Worm (Caenorhabditis elegans): ENCODE measurements around the gene ZK666.14.

The ZK666.14 gene

DNA sequence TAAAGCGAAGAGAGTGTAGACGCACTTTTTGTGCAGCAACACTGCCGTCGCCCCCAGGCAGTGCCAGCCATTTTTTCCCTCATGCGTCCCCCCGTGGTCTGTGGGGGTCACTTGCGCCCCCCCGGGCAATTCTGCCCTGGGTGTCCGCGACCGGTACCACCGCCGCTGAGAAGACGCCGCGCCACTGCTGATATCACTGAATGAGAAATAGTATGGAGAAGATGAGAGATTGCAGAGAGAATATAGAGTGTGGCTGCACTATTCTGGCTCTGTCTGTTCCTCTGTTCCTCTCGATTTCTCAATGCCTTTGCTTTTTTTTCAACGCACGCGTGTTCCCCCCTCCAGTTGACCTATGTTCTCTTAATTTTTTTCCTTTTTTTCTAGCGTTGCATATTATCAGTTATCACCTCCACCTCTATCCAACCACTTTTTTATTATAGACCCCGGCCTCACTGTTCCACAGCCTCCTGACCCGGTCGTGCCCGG lies 33.1 kb downstream of the ZK666.14 start, which contains the start of gene mab-10:
TSS of gene mab-10 (plus strand) at position 436 of the 486 bp plus-strand sequence.
- TF ChIP-seq aly-2 (tag; optimal IDR thresholded peaks at IDR 0.05) (no peak), nhr-23 (tag; optimal IDR thresholded peaks at IDR 0.05) (no peak), nfya-1 (tag; optimal IDR thresholded peaks at IDR 0.05; ENCODE audit: insufficient read depth) (peak; percentile 50), mdl-1 (tag; optimal IDR thresholded peaks at IDR 0.05) (peak; percentile 9), nhr-25 (tag; optimal IDR thresholded peaks at IDR 0.05) (peak; percentile 6), pha-4 (tag; optimal IDR thresholded peaks at IDR 0.05) (peak; percentile 22), hmg-11 (tag; optimal IDR thresholded peaks at IDR 0.05) (peak; percentile 87), elt-2 (tag; optimal IDR thresholded peaks at IDR 0.05) (peak; percentile 52), lsy-12 (tag; optimal IDR thresholded peaks at IDR 0.05) (no peak), egl-5 (tag; optimal IDR thresholded peaks at IDR 0.05) (no peak), nhr-67 (tag; optimal IDR thresholded peaks at IDR 0.05) (no peak), tbx-2 (tag; optimal IDR thresholded peaks at IDR 0.05) (peak; percentile 23), ceh-82 (tag; optimal IDR thresholded peaks at IDR 0.05) (no peak), nhr-77 (tag; optimal IDR thresholded peaks at IDR 0.05) (no peak), elt-3 (tag; optimal IDR thresholded peaks at IDR 0.05) (peak in 1 of 3 experiments; percentile 34), lin-39 (tag; optimal IDR thresholded peaks at IDR 0.05) (peak; percentile 77)

- TF ChIP-seq eor-1 (tag; optimal IDR thresholded peaks at IDR 0.05) (no peak), pha-4 (tag; optimal IDR thresholded peaks at IDR 0.05) (peak; percentile 89), hmg-11 (tag; optimal IDR thresholded peaks at IDR 0.05) (peak; percentile 56), tbx-2 (tag; optimal IDR thresholded peaks at IDR 0.05) (peak; percentile 29)
Measured at ce11 chrII:10529218-10529751, 34.7 kb downstream of the ZK666.14 start.

DNA sequence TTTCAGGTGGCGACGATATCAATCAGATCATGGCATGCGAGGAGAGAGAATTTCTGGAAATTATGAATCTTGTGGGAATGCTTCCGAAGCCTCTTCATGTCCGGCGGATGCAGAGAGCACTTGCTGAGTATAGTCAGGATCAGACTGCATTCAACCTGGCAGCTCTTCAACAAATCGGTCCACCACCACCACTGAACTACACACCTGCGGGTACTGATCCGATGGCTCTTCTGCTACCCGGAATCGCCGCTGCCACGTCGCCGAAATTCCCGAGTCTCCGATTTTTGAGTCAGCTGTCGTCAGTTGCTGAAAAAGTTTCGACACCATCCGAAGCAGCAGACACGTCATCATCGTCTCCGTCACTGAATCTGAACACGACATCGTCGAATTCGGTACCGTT lies 36.3 kb downstream of the ZK666.14 start:
- no peak for TF ChIP-seq elt-2 (tag; optimal IDR thresholded peaks at IDR 0.05)

- TF ChIP-seq hmg-11 (tag; optimal IDR thresholded peaks at IDR 0.05) = no peak
- TF ChIP-seq eor-1 (tag; optimal IDR thresholded peaks at IDR 0.05) = no peak
- no peak for TF ChIP-seq nhr-25 (tag; optimal IDR thresholded peaks at IDR 0.05)
- TF ChIP-seq zag-1 (tag; optimal IDR thresholded peaks at IDR 0.05) = no peak
- no peak for TF ChIP-seq aly-2 (tag; optimal IDR thresholded peaks at IDR 0.05)
- no peak for TF ChIP-seq pha-4 (tag; optimal IDR thresholded peaks at IDR 0.05)
- TF ChIP-seq mml-1 (tag; optimal IDR thresholded peaks at IDR 0.05) = no peak
- TF ChIP-seq mdl-1 (tag; optimal IDR thresholded peaks at IDR 0.05) = no peak
- no peak for TF ChIP-seq ztf-11 (tag; optimal IDR thresholded peaks at IDR 0.05)
- no peak for TF ChIP-seq nhr-23 (tag; optimal IDR thresholded peaks at IDR 0.05)
- no peak for TF ChIP-seq fkh-2 (tag; optimal IDR thresholded peaks at IDR 0.05)
- TF ChIP-seq ceh-9 (tag; optimal IDR thresholded peaks at IDR 0.05) = no peak
- no peak for TF ChIP-seq nhr-11 (tag; optimal IDR thresholded peaks at IDR 0.05)
- TF ChIP-seq nfya-1 (tag; optimal IDR thresholded peaks at IDR 0.05; ENCODE audit: insufficient read depth) = no peak
Measured at ce11 chrII:10531604-10532003, 37.0 kb downstream of the ZK666.14 start.

- TF ChIP-seq mml-1 (tag; optimal IDR thresholded peaks at IDR 0.05) (no peak), elt-1 (tag; optimal IDR thresholded peaks at IDR 0.05) (no peak), ztf-4 (tag; optimal IDR thresholded peaks at IDR 0.05) (no peak), nhr-28 (tag; optimal IDR thresholded peaks at IDR 0.05) (no peak), ceh-9 (tag; optimal IDR thresholded peaks at IDR 0.05) (no peak), ceh-28 (tag; optimal IDR thresholded peaks at IDR 0.05) (no peak), daf-12 (tag; optimal IDR thresholded peaks at IDR 0.05) (no peak), nhr-237 (tag; optimal IDR thresholded peaks at IDR 0.05) (no peak), nhr-76 (tag; optimal IDR thresholded peaks at IDR 0.05) (no peak), tbx-2 (tag; optimal IDR thresholded peaks at IDR 0.05) (no peak), nhr-11 (tag; optimal IDR thresholded peaks at IDR 0.05) (no peak), R02D3.7 (tag; optimal IDR thresholded peaks at IDR 0.05) (no peak), jun-1 (tag; optimal IDR thresholded peaks at IDR 0.05) (no peak), egl-5 (tag; optimal IDR thresholded peaks at IDR 0.05) (no peak), ceh-82 (tag; optimal IDR thresholded peaks at IDR 0.05) (no peak), ZK546.5 (tag; optimal IDR thresholded peaks at IDR 0.05) (no peak), lin-15B (tag; optimal IDR thresholded peaks at IDR 0.05) (no peak), elt-3 (tag; optimal IDR thresholded peaks at IDR 0.05) (no peak), hmg-11 (tag; optimal IDR thresholded peaks at IDR 0.05) (no peak)
Measured at ce11 chrII:10533985-10534384, 39.4 kb downstream of the ZK666.14 start.

Data from whole organism, L3 larva.